Worm (Caenorhabditis elegans): ENCODE results near the gene gfi-3.

Gene gfi-3

ce11 chrX:14502116-14502587 lies 21.8 kb downstream of the gfi-3 start (continued):
- TF ChIP-seq xnd-1 (tag; optimal IDR thresholded peaks at IDR 0.05): no peak
- TF ChIP-seq attf-3 (GFP tag; conservative IDR thresholded peaks at IDR 0.05): no peak
- peak; percentile 37; the same call in 1 of the 2 replicates for TF ChIP-seq cebp-1 (GFP tag; IDR thresholded peaks at IDR 0.05)
- TF ChIP-seq cebp-1 (tag; optimal IDR thresholded peaks at IDR 0.05): peak; percentile 88
- no peak for TF ChIP-seq snpc-3.4 (tag; optimal IDR thresholded peaks at IDR 0.05)
- TF ChIP-seq ceh-79 (tag; optimal IDR thresholded peaks at IDR 0.05): no peak
- TF ChIP-seq sdz-38 (tag; optimal IDR thresholded peaks at IDR 0.05): no peak
- no peak for TF ChIP-seq hmg-1.2 (GFP tag; IDR thresholded peaks at IDR 0.05)
- TF ChIP-seq die-1 (tag; optimal IDR thresholded peaks at IDR 0.05): no peak
- no peak for TF ChIP-seq mxl-1 (tag; optimal IDR thresholded peaks at IDR 0.05)
- peak; percentile 3 for TF ChIP-seq zim-3 (tag; optimal IDR thresholded peaks at IDR 0.05)
- peak; percentile 74; the same call in 1 of the 2 replicates for TF ChIP-seq let-526 (GFP tag; IDR thresholded peaks at IDR 0.05)
- TF ChIP-seq ama-1 (optimal IDR thresholded peaks at IDR 0.05): no peak
- no peak for TF ChIP-seq ama-1 (GFP tag; optimal IDR thresholded peaks at IDR 0.05)
- no peak for TF ChIP-seq dpl-1 (GFP tag; optimal IDR thresholded peaks at IDR 0.05)
- TF ChIP-seq sptf-2 (GFP tag; optimal IDR thresholded peaks at IDR 0.05): no peak
- TF ChIP-seq somi-1 (GFP tag; optimal IDR thresholded peaks at IDR 0.05): peak; percentile 90
- no peak for TF ChIP-seq snpc-1.1 (tag; optimal IDR thresholded peaks at IDR 0.05; ENCODE audit: insufficient read depth)
- no peak for TF ChIP-seq mel-28 (tag; optimal IDR thresholded peaks at IDR 0.05; ENCODE audit: borderline replicate concordance)
- peak; percentile 17 for TF ChIP-seq dpff-1 (tag; optimal IDR thresholded peaks at IDR 0.05)
- no peak for TF ChIP-seq hmg-20 (GFP tag; IDR thresholded peaks at IDR 0.05)
- no peak for TF ChIP-seq rcor-1 (GFP tag; IDR thresholded peaks at IDR 0.05)
- no peak for TF ChIP-seq bed-2 (GFP tag; IDR thresholded peaks at IDR 0.05)
- TF ChIP-seq lin-54 (GFP tag; optimal IDR thresholded peaks at IDR 0.05): peak; percentile 12
- no peak for TF ChIP-seq madf-3 (GFP tag; IDR thresholded peaks at IDR 0.05)
- TF ChIP-seq hlh-12 (tag; optimal IDR thresholded peaks at IDR 0.05): no peak
- no peak for TF ChIP-seq nhr-120 (GFP tag; IDR thresholded peaks at IDR 0.05)
- 0 out of 2 replicates have a peak, but pooled peaks have one; percentile 28 for TF ChIP-seq nfyb-1 (GFP tag; IDR thresholded peaks at IDR 0.05)
- TF ChIP-seq tlf-1 (GFP tag; optimal IDR thresholded peaks at IDR 0.05): peak; percentile 77
- TF ChIP-seq B0336.3 (GFP tag; IDR thresholded peaks at IDR 0.05): peak; percentile 76; the same call in 1 of the 2 replicates

DNA sequence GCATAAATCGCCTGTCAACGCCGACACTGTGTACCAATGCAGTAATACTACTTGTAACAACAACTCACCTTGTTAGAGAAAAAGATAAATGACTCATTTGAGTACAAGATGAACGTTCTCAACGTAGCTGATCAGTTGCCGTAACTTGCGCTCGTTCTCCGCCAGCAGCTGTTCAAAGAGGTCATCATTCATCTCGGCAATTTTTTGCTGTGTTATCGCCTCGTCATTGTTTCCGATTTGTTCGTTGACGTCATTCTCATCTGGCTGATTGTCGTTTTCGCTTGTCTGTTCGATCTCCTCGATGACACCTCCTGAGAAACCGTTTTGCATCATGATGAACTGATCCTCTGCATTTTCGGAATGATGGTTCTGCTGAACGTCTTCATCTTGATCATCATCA lies 22.9 kb downstream of the gfi-3 start:
- TF ChIP-seq K12H6.12 (tag; optimal IDR thresholded peaks at IDR 0.05) (no peak), aptf-3 (GFP tag; IDR thresholded peaks at IDR 0.05) (no peak), rpc-1 (optimal IDR thresholded peaks at IDR 0.05) (no peak), rpc-1 (tag; optimal IDR thresholded peaks at IDR 0.05) (no peak), D2030.7 (GFP tag; IDR thresholded peaks at IDR 0.05) (no peak), unc-130 (GFP tag; optimal IDR thresholded peaks at IDR 0.05) (no peak), lin-26 (GFP tag; IDR thresholded peaks at IDR 0.05) (0 out of 2 replicates have a peak, but pooled peaks have one; percentile 42), unc-62 (GFP tag; optimal IDR thresholded peaks at IDR 0.05) (peak; percentile 24), ceh-40 (GFP tag; IDR thresholded peaks at IDR 0.05) (no peak), bed-2 (GFP tag; IDR thresholded peaks at IDR 0.05) (no peak), T26A5.8 (tag; optimal IDR thresholded peaks at IDR 0.05) (no peak), tbp1 (GFP tag; optimal IDR thresholded peaks at IDR 0.05) (no peak), snpc-1.1 (tag; optimal IDR thresholded peaks at IDR 0.05; ENCODE audit: insufficient read depth) (no peak), somi-1 (GFP tag; optimal IDR thresholded peaks at IDR 0.05) (no peak), C06A6.2 (GFP tag; conservative IDR thresholded peaks at IDR 0.05) (no peak)
